Worm (Caenorhabditis elegans): Measurements from ENCODE around the gene C31E10.11.
"Not testable (repeated sequence)": the region's sequence is repeated elsewhere in the genome, so short reads cannot be mapped to it uniquely, and the experiment has no call there.

DNA sequence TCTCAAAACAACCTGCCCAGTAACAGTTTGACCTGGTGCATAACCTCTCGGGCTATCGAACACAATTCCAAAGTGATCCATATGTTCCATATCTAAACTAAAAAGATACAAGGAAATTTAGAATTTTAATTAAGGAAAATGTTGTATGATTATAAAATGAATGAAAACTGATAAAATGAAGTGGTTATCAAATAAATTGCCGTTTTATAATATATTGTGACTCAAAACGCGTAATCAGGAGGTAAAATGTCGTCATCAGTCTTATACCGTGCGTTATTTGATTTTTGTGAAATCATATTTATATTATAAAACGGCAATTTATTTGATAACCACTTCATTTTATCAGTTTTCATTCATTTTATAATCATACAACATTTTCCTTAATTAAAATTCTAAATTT lies 10.2 kb downstream of the C31E10.11 start, which contains the start of gene arrd-24:
- TF ChIP-seq nhr-76 (tag; optimal IDR thresholded peaks at IDR 0.05); unc-39 (tag; optimal IDR thresholded peaks at IDR 0.05); unc-62 (GFP tag; optimal IDR thresholded peaks at IDR 0.05); ceh-9 (tag; optimal IDR thresholded peaks at IDR 0.05); sea-2 (GFP tag; optimal IDR thresholded peaks at IDR 0.05); ceh-28 (tag; optimal IDR thresholded peaks at IDR 0.05): not testable (repeated sequence)
